Worm (Caenorhabditis elegans): ENCODE results near the gene oxi-1.

DNA sequence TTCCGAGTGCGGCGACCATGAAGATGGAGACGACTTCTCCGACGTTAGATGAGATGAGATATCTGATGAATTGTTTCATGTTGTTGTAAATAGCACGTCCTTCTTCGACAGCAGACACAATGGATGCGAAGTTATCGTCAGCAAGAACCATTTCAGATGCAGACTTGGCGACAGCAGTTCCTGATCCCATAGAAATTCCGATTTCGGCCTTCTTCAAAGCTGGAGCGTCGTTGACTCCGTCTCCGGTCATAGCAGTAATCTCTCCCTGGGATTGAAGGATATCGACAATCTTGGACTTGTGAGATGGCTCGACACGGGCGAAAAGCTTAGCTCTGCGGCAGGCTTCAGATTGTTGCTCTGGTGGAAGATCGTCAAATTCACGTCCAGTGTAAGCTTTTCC is 44.2 kb upstream of the oxi-1 start:
- no peak for TF ChIP-seq jun-1 (tag; optimal IDR thresholded peaks at IDR 0.05)
- no peak for TF ChIP-seq dpl-1 (GFP tag; optimal IDR thresholded peaks at IDR 0.05)
- no peak for TF ChIP-seq pag-3 (tag; optimal IDR thresholded peaks at IDR 0.05; ENCODE audit: borderline replicate concordance, insufficient read depth)
- no peak for TF ChIP-seq unc-62 (GFP tag; optimal IDR thresholded peaks at IDR 0.05)
- no peak for TF ChIP-seq mef-2 (tag; optimal IDR thresholded peaks at IDR 0.05)
- TF ChIP-seq unc-86 (tag; optimal IDR thresholded peaks at IDR 0.05) = no peak
- no peak for TF ChIP-seq aha-1 (tag; optimal IDR thresholded peaks at IDR 0.05)
- TF ChIP-seq C04F5.9 (tag; optimal IDR thresholded peaks at IDR 0.05) = no peak
- TF ChIP-seq mab-9 (GFP tag; IDR thresholded peaks at IDR 0.05) = no peak
- TF ChIP-seq ceh-82 (tag; optimal IDR thresholded peaks at IDR 0.05) = no peak
- TF ChIP-seq lin-15B (tag; optimal IDR thresholded peaks at IDR 0.05) = no peak

Measured in whole organism, L1 larva.